Worm (Caenorhabditis elegans) whole organism, L1 larva: ENCODE measurements around the gene AH9.4.

Experiments used
- Y116A8C.19 ChIP-seq: sonication (generic microtip); optimal IDR thresholded peaks from 2 replicates; lab custom pipeline; 2016; ENCODE audit warnings: missing compliant biosample characterization, missing genetic modification characterization, borderline replicate concordance
- blmp-1 ChIP-seq: fragments of 150-350 bp; optimal IDR thresholded peaks from 2 replicates; lab custom pipeline; 2014; ENCODE audit warnings: missing biosample characterization, missing genetic modification characterization
- ceh-82 ChIP-seq, 3 experiments: fragments of 150-350 bp in 1 of 3; sonication (generic microtip) in 2 of 3; optimal IDR thresholded peaks; 2 replicates each; lab custom pipeline; 2014 to 2017; ENCODE audit warnings: missing biosample characterization in 3 of 3, missing genetic modification characterization in 3 of 3
- ces-1 ChIP-seq: fragments of 150-350 bp; optimal IDR thresholded peaks from 2 replicates; lab custom pipeline; 2014; ENCODE audit warnings: missing biosample characterization, missing genetic modification reagents, missing genetic modification characterization
- dpl-1 ChIP-seq, 3 experiments: fragments of 150-350 bp in 2 of 3; sonication (generic microtip) in 1 of 3; optimal IDR thresholded peaks; 2 replicates each; lab custom pipeline; 2014 to 2017; ENCODE audit warnings: missing biosample characterization in 3 of 3, missing genetic modification characterization in 3 of 3, missing genetic modification reagents in 3 of 3
- efl-1 ChIP-seq, 4 experiments: fragments of 150-350 bp; optimal IDR thresholded peaks in 3 of 4; peaks in 1 of 4; 1 replicate in 1 of 4; 2 replicates in 3 of 4; lab custom pipeline; 2014; ENCODE audit warnings: missing biosample characterization in 2 of 4, missing genetic modification characterization in 2 of 4, missing genetic modification reagents in 2 of 4
- fkh-10 ChIP-seq: sonication (generic microtip); optimal IDR thresholded peaks from 2 replicates; lab custom pipeline; 2017; ENCODE audit warnings: missing biosample characterization, missing genetic modification reagents, missing genetic modification characterization
- fkh-8 ChIP-seq: sonication (generic microtip); optimal IDR thresholded peaks from 2 replicates; lab custom pipeline; 2016; ENCODE audit warnings: mild to moderate bottlenecking, missing genetic modification characterization, missing compliant biosample characterization
- hlh-17 ChIP-seq: fragments of 200-800 bp; sonication (Bioruptor generic); optimal IDR thresholded peaks from 2 replicates; lab custom pipeline; 2018; ENCODE audit warnings: missing genetic modification characterization, mild to moderate bottlenecking, missing compliant biosample characterization, moderate library complexity, borderline replicate concordance
- hlh-4 ChIP-seq: sonication (generic microtip); optimal IDR thresholded peaks from 2 replicates; lab custom pipeline; 2016; ENCODE audit warnings: mild to moderate bottlenecking, missing genetic modification characterization, missing compliant biosample characterization
- irx-1 ChIP-seq: sonication (generic microtip); optimal IDR thresholded peaks from 2 replicates; lab custom pipeline; 2016; ENCODE audit warnings: missing genetic modification characterization, missing compliant biosample characterization
- isw-1 ChIP-seq: fragments of 200-800 bp; sonication (Bioruptor generic); IDR thresholded peaks from 2 replicates; pipeline ENCODE4 v1.3.6; 2022; ENCODE audit warnings: missing genetic modification characterization, missing compliant biosample characterization
- lin-14 ChIP-seq: fragments of 200-800 bp; sonication (Bioruptor generic); optimal IDR thresholded peaks from 2 replicates; lab custom pipeline; 2018; ENCODE audit warnings: mild to moderate bottlenecking, missing genetic modification characterization, moderate library complexity, missing compliant biosample characterization
- lin-35 ChIP-seq, 2 experiments: fragments of 150-350 bp; optimal IDR thresholded peaks; 2 replicates each; lab custom pipeline; 2014; ENCODE audit warnings: missing biosample characterization in 2 of 2, missing genetic modification characterization in 2 of 2, missing genetic modification reagents in 2 of 2
- lin-39 ChIP-seq: fragments of 150-350 bp; optimal IDR thresholded peaks from 2 replicates; lab custom pipeline; 2014; ENCODE audit warnings: missing biosample characterization, missing genetic modification reagents, missing genetic modification characterization
- lir-3 ChIP-seq: sonication (generic microtip); optimal IDR thresholded peaks from 2 replicates; lab custom pipeline; 2016; ENCODE audit warnings: mild to moderate bottlenecking, missing genetic modification characterization, moderate library complexity, missing compliant biosample characterization; ENCODE audit not compliant: poor library complexity
- mef-2 ChIP-seq: fragments of 150-350 bp; optimal IDR thresholded peaks from 2 replicates; lab custom pipeline; 2014; ENCODE audit warnings: missing biosample characterization, missing genetic modification characterization
- mep-1 ChIP-seq: fragments of 150-350 bp; optimal IDR thresholded peaks from 2 replicates; lab custom pipeline; 2014; ENCODE audit warnings: missing biosample characterization, missing genetic modification characterization
- nhr-28 ChIP-seq: fragments of 150-350 bp; optimal IDR thresholded peaks from 2 replicates; lab custom pipeline; 2014; ENCODE audit warnings: missing biosample characterization, missing genetic modification characterization
- nhr-47 ChIP-seq: sonication (generic microtip); optimal IDR thresholded peaks from 2 replicates; lab custom pipeline; 2016; ENCODE audit warnings: mild to moderate bottlenecking, missing genetic modification characterization, moderate library complexity, missing compliant biosample characterization
- nhr-77 ChIP-seq: fragments of 150-350 bp; optimal IDR thresholded peaks from 2 replicates; lab custom pipeline; 2014; ENCODE audit warnings: missing biosample characterization, missing genetic modification characterization
- nhr-85 ChIP-seq: sonication (generic microtip); peaks from one replicate; lab custom pipeline; 2016; ENCODE audit warnings: missing genetic modification characterization, inconsistent platforms, missing compliant biosample characterization
- rnt-1 ChIP-seq: sonication (generic microtip); optimal IDR thresholded peaks from 2 replicates; lab custom pipeline; 2016; ENCODE audit warnings: mild to moderate bottlenecking, missing genetic modification characterization, moderate library complexity, missing compliant biosample characterization
- skn-1 ChIP-seq: fragments of 150-350 bp; optimal IDR thresholded peaks from 2 replicates; lab custom pipeline; 2014; ENCODE audit warnings: missing biosample characterization, missing genetic modification characterization
- snu-23 ChIP-seq: sonication (generic microtip); optimal IDR thresholded peaks from 2 replicates; lab custom pipeline; 2016; ENCODE audit warnings: missing genetic modification characterization, missing compliant biosample characterization
- swsn-7 ChIP-seq: sonication (generic microtip); optimal IDR thresholded peaks from 2 replicates; lab custom pipeline; 2016; ENCODE audit warnings: missing genetic modification characterization, missing compliant biosample characterization
- unc-30 ChIP-seq: sonication (generic microtip); optimal IDR thresholded peaks from 2 replicates; lab custom pipeline; 2017; ENCODE audit warnings: missing biosample characterization, missing genetic modification characterization
- unc-86 ChIP-seq: sonication (generic microtip); optimal IDR thresholded peaks from 2 replicates; lab custom pipeline; 2016; ENCODE audit warnings: missing genetic modification characterization, missing compliant biosample characterization
- vab-15 ChIP-seq: sonication (generic microtip); optimal IDR thresholded peaks from 2 replicates; lab custom pipeline; 2017; ENCODE audit warnings: missing genotype, mild to moderate bottlenecking, missing genetic modification characterization, missing compliant biosample characterization
- zip-4 ChIP-seq: fragments of 200-800 bp; sonication (Bioruptor generic); optimal IDR thresholded peaks from 2 replicates; lab custom pipeline; 2018; ENCODE audit warnings: mild to moderate bottlenecking, missing genetic modification characterization, moderate library complexity, missing compliant biosample characterization

Gene AH9.4

ce11 chrX:2287977-2288387 is 13.8 kb upstream of the AH9.4 start (continued):
- TF ChIP-seq hlh-17 (GFP tag; lab: Kevin White, UChicago) (no peak), snu-23 (GFP tag; lab: Kevin White, UChicago) (peak; percentile 35), nhr-77 (tag; lab: Kevin White, UChicago) (no peak), nhr-28 (tag; lab: Kevin White, UChicago) (no peak), hlh-4 (tag; lab: Kevin White, UChicago) (no peak), vab-15 (no peak), rnt-1 (tag; lab: Kevin White, UChicago) (peak; percentile 32), lin-39 (tag; lab: Kevin White, UChicago) (no peak)

DNA sequence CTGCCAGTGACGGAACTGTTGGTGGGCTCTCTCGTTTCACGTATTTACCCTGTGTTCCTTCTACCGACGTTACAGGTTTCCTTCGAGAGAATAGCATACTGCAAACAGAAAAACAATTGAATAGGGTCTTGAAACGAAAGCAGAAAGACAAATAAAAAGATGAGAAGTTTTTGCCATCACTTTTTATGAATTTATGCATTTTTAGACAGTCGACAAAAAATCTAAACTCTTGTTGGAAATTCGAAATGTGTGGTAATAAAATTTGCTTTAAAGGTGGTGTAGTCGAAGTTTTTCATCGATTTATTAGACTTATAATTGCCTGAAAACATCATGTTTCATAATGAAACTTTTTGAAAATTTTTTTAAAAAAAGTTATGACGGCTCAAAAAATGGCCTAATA is 13.0 kb upstream of the AH9.4 start, which contains the start of gene sav-1:
Gene sav-1, minus strand, starts transcription at position 101 of the 400 bp plus-strand sequence.
- no peak for TF ChIP-seq fkh-8 (tag; lab: Kevin White, UChicago)

ce11 chrX:2276000-2276399 is 1.9 kb upstream of the AH9.4 start:
- no peak for TF ChIP-seq blmp-1 (tag; lab: Kevin White, UChicago)
- no peak for TF ChIP-seq irx-1 (tag; lab: Kevin White, UChicago)
- peak; percentile 44 for TF ChIP-seq nhr-85
- no peak for TF ChIP-seq efl-1 (optimal IDR thresholded peaks at IDR 0.05; lab: Kevin White, UChicago)
- peak in 1 of 2 experiments; percentile 67 for TF ChIP-seq efl-1 (GFP tag; optimal IDR thresholded peaks at IDR 0.05 in 1 of 2; lab: Kevin White, UChicago)

DNA sequence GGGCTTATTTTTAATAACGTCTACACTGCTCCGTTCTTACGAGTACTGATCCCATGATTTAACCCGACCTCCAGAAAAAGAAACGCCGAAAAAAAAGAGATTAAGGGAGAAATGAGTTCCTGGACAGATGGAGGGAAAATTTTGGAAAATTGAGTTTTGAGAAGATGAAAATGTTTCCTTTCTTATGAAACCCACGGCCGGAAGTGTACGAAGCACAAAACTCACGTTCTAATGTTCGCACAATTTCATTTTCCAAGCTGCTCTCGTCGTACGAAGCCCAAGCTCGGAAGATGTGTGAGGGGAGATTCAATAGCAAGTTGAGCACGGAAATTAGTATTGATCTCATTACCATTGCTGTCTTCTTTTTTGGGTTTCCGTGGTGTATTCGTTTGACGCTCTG is 2.7 kb downstream of the AH9.4 start:
- TF ChIP-seq fkh-10 (GFP tag; lab: Kevin White, UChicago) (peak; percentile 26), unc-30 (no peak), lin-14 (GFP tag; lab: Kevin White, UChicago) (peak; percentile 37)

ce11 chrX:2267956-2268355 is 6.2 kb downstream of the AH9.4 start, which contains the start of gene AH9.6:
Gene AH9.6 (minus strand): TSS chrX:2268138.
- no peak for TF ChIP-seq Y116A8C.19
- no peak for TF ChIP-seq mef-2
- TF ChIP-seq mep-1 (tag; lab: Kevin White, UChicago) = no peak
- no peak for TF ChIP-seq zip-4 (GFP tag; lab: Kevin White, UChicago)
- TF ChIP-seq lin-14 (GFP tag; lab: Kevin White, UChicago) = peak; percentile 25
- TF ChIP-seq ces-1 = no peak

ce11 chrX:2266777-2267176 is 7.4 kb downstream of the AH9.4 start:
- TF ChIP-seq dpl-1 (GFP tag; optimal IDR thresholded peaks at IDR 0.05; lab: Kevin White, UChicago) (no peak), lin-14 (GFP tag; lab: Kevin White, UChicago) (peak; percentile 18), ceh-82 (tag; optimal IDR thresholded peaks at IDR 0.05; lab: Kevin White, UChicago) (no peak), fkh-10 (GFP tag; lab: Kevin White, UChicago) (peak; percentile 63)

- no peak for TF ChIP-seq lin-35 (GFP tag; optimal IDR thresholded peaks at IDR 0.05; lab: Kevin White, UChicago)
- TF ChIP-seq lin-14 (GFP tag; lab: Kevin White, UChicago) = peak; percentile 35
- TF ChIP-seq efl-1 (optimal IDR thresholded peaks at IDR 0.05; lab: Kevin White, UChicago) = no peak
- peak in 1 of 2 experiments; percentile 82 for TF ChIP-seq efl-1 (GFP tag; optimal IDR thresholded peaks at IDR 0.05 in 1 of 2; lab: Kevin White, UChicago)
- TF ChIP-seq lir-3 = no peak
- no peak for TF ChIP-seq irx-1 (tag; lab: Kevin White, UChicago)
- no peak for TF ChIP-seq nhr-47
- TF ChIP-seq dpl-1 (GFP tag; optimal IDR thresholded peaks at IDR 0.05; lab: Kevin White, UChicago) = no peak
- no peak for TF ChIP-seq swsn-7 (tag; lab: Kevin White, UChicago)
- no peak for TF ChIP-seq nhr-28 (tag; lab: Kevin White, UChicago)
- TF ChIP-seq mef-2 = no peak
- TF ChIP-seq isw-1 (GFP tag; lab: Robert Waterston, UW) = no peak
- TF ChIP-seq skn-1 = no peak
- TF ChIP-seq unc-86 (tag; lab: Kevin White, UChicago) = peak; percentile 64
These were observed 7.8 kb downstream of the AH9.4 start for ce11 chrX:2266366-2266765.
